Fruit fly (Drosophila melanogaster): ENCODE measurements around the gene Pect.

DNA sequence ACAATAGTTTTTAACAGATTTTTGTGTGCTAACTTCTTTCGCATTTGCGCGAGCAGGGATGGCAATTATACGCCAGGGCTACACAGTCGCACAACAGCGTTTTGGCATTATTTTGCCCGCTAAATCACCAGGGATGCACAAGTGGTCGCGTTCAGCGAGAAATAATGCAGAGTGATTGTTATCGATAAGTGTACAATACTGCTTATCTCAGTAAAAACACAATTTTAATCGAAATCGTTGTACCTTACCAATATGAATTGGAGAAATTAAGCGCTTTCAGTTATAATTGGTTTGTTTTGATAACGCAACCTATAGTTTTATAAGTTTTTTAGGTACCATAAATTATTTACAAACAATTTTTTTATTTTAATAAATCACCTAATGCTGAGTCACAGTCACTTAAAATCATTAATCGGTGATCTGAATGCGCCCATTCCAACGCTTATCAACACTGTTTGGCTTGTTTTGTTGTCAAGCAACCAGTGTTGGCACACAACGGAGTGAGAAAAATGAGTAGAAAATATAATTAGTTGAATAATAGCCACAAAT is 26.8 kb upstream of the Pect start, which contains the start of the genes Sfmbt and CG5439:
- TF ChIP-seq usp (GFP tag; optimal IDR thresholded peaks at IDR 0.05) (no peak), Dll (optimal IDR thresholded peaks at IDR 0.05) (no peak), EcR (GFP tag; optimal IDR thresholded peaks at IDR 0.05) (no peak)

All from whole organism.